Worm (Caenorhabditis elegans) whole organism, L1 larva: Measurements from ENCODE around the gene K03A11.4.

Experiments used
- C04F5.9 ChIP-seq: sonication (generic microtip); optimal IDR thresholded peaks from 2 replicates; lab custom pipeline; 2016; ENCODE audit warnings: missing genetic modification characterization, missing compliant biosample characterization
- F16B12.6 ChIP-seq: fragments of 150-350 bp; optimal IDR thresholded peaks from 2 replicates; lab custom pipeline; 2014; ENCODE audit warnings: missing biosample characterization, missing genetic modification characterization
- Y116A8C.19 ChIP-seq: sonication (generic microtip); optimal IDR thresholded peaks from 2 replicates; lab custom pipeline; 2016; ENCODE audit warnings: missing compliant biosample characterization, missing genetic modification characterization, borderline replicate concordance
- aha-1 ChIP-seq: fragments of 150-350 bp; optimal IDR thresholded peaks from 2 replicates; lab custom pipeline; 2014; ENCODE audit warnings: missing biosample characterization, missing genetic modification characterization
- aly-2 ChIP-seq: fragments of 150-350 bp; optimal IDR thresholded peaks from 2 replicates; lab custom pipeline; 2014; ENCODE audit warnings: missing biosample characterization, missing genetic modification characterization
- ama-1 ChIP-seq: fragments of 150-350 bp; optimal IDR thresholded peaks from 2 replicates; lab custom pipeline; 2014
- blmp-1 ChIP-seq: fragments of 150-350 bp; optimal IDR thresholded peaks from 2 replicates; lab custom pipeline; 2014; ENCODE audit warnings: missing biosample characterization, missing genetic modification characterization
- ceh-63 ChIP-seq: fragments of 200-800 bp; sonication (Bioruptor generic); optimal IDR thresholded peaks from 2 replicates; lab custom pipeline; 2018; ENCODE audit warnings: mild to moderate bottlenecking, missing genetic modification characterization, missing compliant biosample characterization
- ceh-88 ChIP-seq: fragments of 200-800 bp; sonication (Bioruptor generic); IDR thresholded peaks from 2 replicates; pipeline ENCODE4 v1.3.6; 2022; ENCODE audit warnings: missing genetic modification characterization, missing compliant biosample characterization
- dsc-1 ChIP-seq: sonication (generic microtip); optimal IDR thresholded peaks from 2 replicates; lab custom pipeline; 2016; ENCODE audit warnings: mild to moderate bottlenecking, missing genetic modification characterization, missing compliant biosample characterization
- efl-1 ChIP-seq, 4 experiments: fragments of 150-350 bp; optimal IDR thresholded peaks in 3 of 4; peaks in 1 of 4; 1 replicate in 1 of 4; 2 replicates in 3 of 4; lab custom pipeline; 2014; ENCODE audit warnings: missing biosample characterization in 2 of 4, missing genetic modification characterization in 2 of 4, missing genetic modification reagents in 2 of 4
- elt-2 ChIP-seq: sonication (generic microtip); optimal IDR thresholded peaks from 2 replicates; lab custom pipeline; 2016; ENCODE audit warnings: missing genetic modification characterization, mild to moderate bottlenecking, inconsistent platforms, missing compliant biosample characterization, missing genetic modification reagents
- elt-3 ChIP-seq, 6 experiments: fragments of 150-350 bp in 1 of 6; sonication (generic microtip); optimal IDR thresholded peaks; 2 replicates each; lab custom pipeline; 2017 to 2018; ENCODE audit warnings: missing biosample characterization in 6 of 6, missing genetic modification characterization in 6 of 6, inconsistent platforms in 1 of 6
- ets-5 ChIP-seq: fragments of 200-800 bp; sonication (Bioruptor generic); IDR thresholded peaks from 2 replicates; pipeline ENCODE4 v1.3.6; 2022; ENCODE audit warnings: missing genetic modification characterization, missing compliant biosample characterization
- fkh-10 ChIP-seq: sonication (generic microtip); optimal IDR thresholded peaks from 2 replicates; lab custom pipeline; 2017; ENCODE audit warnings: missing biosample characterization, missing genetic modification reagents, missing genetic modification characterization
- fkh-4 ChIP-seq: sonication (generic microtip); optimal IDR thresholded peaks from 2 replicates; lab custom pipeline; 2016; ENCODE audit warnings: missing compliant biosample characterization, missing genetic modification characterization, borderline replicate concordance
- fkh-8 ChIP-seq: sonication (generic microtip); optimal IDR thresholded peaks from 2 replicates; lab custom pipeline; 2016; ENCODE audit warnings: mild to moderate bottlenecking, missing genetic modification characterization, missing compliant biosample characterization
- fos-1 ChIP-seq: fragments of 150-350 bp; optimal IDR thresholded peaks from 2 replicates; lab custom pipeline; 2014; ENCODE audit warnings: missing biosample characterization, missing genetic modification characterization
- hlh-17 ChIP-seq: fragments of 200-800 bp; sonication (Bioruptor generic); optimal IDR thresholded peaks from 2 replicates; lab custom pipeline; 2018; ENCODE audit warnings: missing genetic modification characterization, mild to moderate bottlenecking, missing compliant biosample characterization, moderate library complexity, borderline replicate concordance
- hlh-4 ChIP-seq: sonication (generic microtip); optimal IDR thresholded peaks from 2 replicates; lab custom pipeline; 2016; ENCODE audit warnings: mild to moderate bottlenecking, missing genetic modification characterization, missing compliant biosample characterization
- irx-1 ChIP-seq: sonication (generic microtip); optimal IDR thresholded peaks from 2 replicates; lab custom pipeline; 2016; ENCODE audit warnings: missing genetic modification characterization, missing compliant biosample characterization
- lin-14 ChIP-seq: fragments of 200-800 bp; sonication (Bioruptor generic); optimal IDR thresholded peaks from 2 replicates; lab custom pipeline; 2018; ENCODE audit warnings: mild to moderate bottlenecking, missing genetic modification characterization, moderate library complexity, missing compliant biosample characterization
- lin-15B ChIP-seq: fragments of 150-350 bp; sonication (generic microtip); optimal IDR thresholded peaks from 3 replicates; lab custom pipeline; 2014; ENCODE audit warnings: missing biosample characterization, missing genetic modification characterization
- lin-35 ChIP-seq, 2 experiments: fragments of 150-350 bp; optimal IDR thresholded peaks; 2 replicates each; lab custom pipeline; 2014; ENCODE audit warnings: missing biosample characterization in 2 of 2, missing genetic modification characterization in 2 of 2, missing genetic modification reagents in 2 of 2
- lin-39 ChIP-seq: fragments of 150-350 bp; optimal IDR thresholded peaks from 2 replicates; lab custom pipeline; 2014; ENCODE audit warnings: missing biosample characterization, missing genetic modification reagents, missing genetic modification characterization
- lir-3 ChIP-seq: sonication (generic microtip); optimal IDR thresholded peaks from 2 replicates; lab custom pipeline; 2016; ENCODE audit warnings: mild to moderate bottlenecking, missing genetic modification characterization, moderate library complexity, missing compliant biosample characterization; ENCODE audit not compliant: poor library complexity
- mdl-1 ChIP-seq, 2 experiments: fragments of 150-350 bp; optimal IDR thresholded peaks; 2 replicates each; lab custom pipeline; 2014 to 2017; ENCODE audit warnings: missing biosample characterization in 2 of 2, missing genetic modification characterization in 2 of 2, inconsistent platforms in 1 of 2
- mep-1 ChIP-seq: fragments of 150-350 bp; optimal IDR thresholded peaks from 2 replicates; lab custom pipeline; 2014; ENCODE audit warnings: missing biosample characterization, missing genetic modification characterization
- nhr-12 ChIP-seq: sonication (generic microtip); optimal IDR thresholded peaks from 2 replicates; lab custom pipeline; 2017; ENCODE audit warnings: missing biosample characterization, missing genetic modification characterization
- nhr-237 ChIP-seq: fragments of 150-350 bp; optimal IDR thresholded peaks from 2 replicates; lab custom pipeline; 2014; ENCODE audit warnings: missing biosample characterization, missing genetic modification characterization
- nhr-28 ChIP-seq: fragments of 150-350 bp; optimal IDR thresholded peaks from 2 replicates; lab custom pipeline; 2014; ENCODE audit warnings: missing biosample characterization, missing genetic modification characterization
- nhr-71 ChIP-seq: sonication (generic microtip); optimal IDR thresholded peaks from 2 replicates; lab custom pipeline; 2016; ENCODE audit warnings: mild to moderate bottlenecking, missing genetic modification characterization, moderate library complexity, missing compliant biosample characterization
- nhr-76 ChIP-seq: sonication (generic microtip); optimal IDR thresholded peaks from 2 replicates; lab custom pipeline; 2017; ENCODE audit warnings: missing biosample characterization, missing genetic modification characterization
- nhr-84 ChIP-seq: sonication (generic microtip); optimal IDR thresholded peaks from 2 replicates; lab custom pipeline; 2017; ENCODE audit warnings: missing biosample characterization, missing genetic modification characterization
- nhr-90 ChIP-seq: sonication (generic microtip); optimal IDR thresholded peaks from 2 replicates; lab custom pipeline; 2016; ENCODE audit warnings: mild to moderate bottlenecking, missing genetic modification characterization, missing compliant biosample characterization; ENCODE audit not compliant: poor library complexity
- pag-3 ChIP-seq: sonication (generic microtip); optimal IDR thresholded peaks from 2 replicates; lab custom pipeline; 2017; ENCODE audit warnings: missing genetic modification characterization, mild to moderate bottlenecking, missing compliant biosample characterization, antibody characterized with exemption, borderline replicate concordance; ENCODE audit not compliant: insufficient read depth
- pax-3 ChIP-seq: fragments of 200-800 bp; sonication (Bioruptor generic); optimal IDR thresholded peaks from 2 replicates; lab custom pipeline; 2018; ENCODE audit warnings: mild to moderate bottlenecking, missing genetic modification characterization, moderate library complexity, missing compliant biosample characterization
- pqm-1 ChIP-seq: sonication (generic microtip); optimal IDR thresholded peaks from 3 replicates; lab custom pipeline; 2017; ENCODE audit warnings: missing biosample characterization, missing genetic modification characterization
- snpc-4 ChIP-seq: fragments of 150-350 bp; optimal IDR thresholded peaks from 2 replicates; lab custom pipeline; 2014; ENCODE audit warnings: missing biosample characterization, missing genetic modification characterization
- unc-130 ChIP-seq: fragments of 150-350 bp; optimal IDR thresholded peaks from 2 replicates; lab custom pipeline; 2017; ENCODE audit warnings: missing biosample characterization, missing genetic modification characterization, inconsistent platforms
- unc-30 ChIP-seq: sonication (generic microtip); optimal IDR thresholded peaks from 2 replicates; lab custom pipeline; 2017; ENCODE audit warnings: missing biosample characterization, missing genetic modification characterization
- unc-62 ChIP-seq: fragments of 150-350 bp; optimal IDR thresholded peaks from 2 replicates; lab custom pipeline; 2014; ENCODE audit warnings: missing biosample characterization, missing genetic modification reagents, missing genetic modification characterization
- unc-98 ChIP-seq: fragments of 200-800 bp; sonication (Bioruptor generic); IDR thresholded peaks from 2 replicates; pipeline ENCODE4 v1.3.6; 2022; ENCODE audit warnings: missing genetic modification characterization, missing compliant biosample characterization
- vab-15 ChIP-seq: sonication (generic microtip); optimal IDR thresholded peaks from 2 replicates; lab custom pipeline; 2017; ENCODE audit warnings: missing genotype, mild to moderate bottlenecking, missing genetic modification characterization, missing compliant biosample characterization
- xbp-1 ChIP-seq: sonication (generic microtip); optimal IDR thresholded peaks from 2 replicates; lab custom pipeline; 2016; ENCODE audit warnings: missing genetic modification characterization, missing compliant biosample characterization
- zag-1 ChIP-seq: fragments of 150-350 bp; optimal IDR thresholded peaks from 2 replicates; lab custom pipeline; 2014; ENCODE audit warnings: missing biosample characterization, missing genetic modification characterization
- zip-4 ChIP-seq: fragments of 200-800 bp; sonication (Bioruptor generic); optimal IDR thresholded peaks from 2 replicates; lab custom pipeline; 2018; ENCODE audit warnings: mild to moderate bottlenecking, missing genetic modification characterization, moderate library complexity, missing compliant biosample characterization

Gene K03A11.4

ce11 chrX:13051405-13051804 is 26.6 kb upstream of the K03A11.4 start, which contains the start of gene K03A11.1:
Gene K03A11.1 (plus strand): TSS chrX:13051705.
- no peak for TF ChIP-seq pqm-1 (tag; lab: Kevin White, UChicago)
- no peak for TF ChIP-seq xbp-1 (tag; lab: Kevin White, UChicago)
- no peak for TF ChIP-seq snpc-4 (tag; lab: Kevin White, UChicago)
- TF ChIP-seq ama-1 (lab: Kevin White, UChicago): no peak
- no peak for TF ChIP-seq zip-4
- TF ChIP-seq nhr-28 (tag; lab: Kevin White, UChicago): no peak
- TF ChIP-seq ets-5 (GFP tag; lab: Robert Waterston, UW): no peak
- TF ChIP-seq aha-1 (tag; lab: Kevin White, UChicago): no peak
- no peak for TF ChIP-seq lin-35 (GFP tag; optimal IDR thresholded peaks at IDR 0.05; lab: Kevin White, UChicago)
- TF ChIP-seq nhr-76 (tag; lab: Kevin White, UChicago): no peak
- no peak for TF ChIP-seq fkh-10 (GFP tag; lab: Kevin White, UChicago)
- TF ChIP-seq unc-130: no peak
- no peak for TF ChIP-seq unc-98 (GFP tag; lab: Robert Waterston, UW)
- TF ChIP-seq nhr-71 (tag; lab: Kevin White, UChicago): no peak
- no peak for TF ChIP-seq pax-3
- TF ChIP-seq lin-15B (tag; lab: Kevin White, UChicago): no peak
- TF ChIP-seq fos-1: no peak
- TF ChIP-seq, all 84 proteins: peak for 0

ce11 chrX:13055560-13055959 is 22.4 kb upstream of the K03A11.4 start, which contains the start of gene K03A11.6:
Gene K03A11.6 (plus strand): TSS chrX:13055860.
- TF ChIP-seq nhr-12 (tag; lab: Kevin White, UChicago): no peak
- no peak for TF ChIP-seq ceh-63 (GFP tag; lab: Kevin White, UChicago)
- no peak for TF ChIP-seq F16B12.6
- TF ChIP-seq unc-62 (GFP tag; lab: Kevin White, UChicago): no peak
- TF ChIP-seq fos-1: no peak
- no peak for TF ChIP-seq unc-130
- no peak for TF ChIP-seq lin-15B (tag; lab: Kevin White, UChicago)
- TF ChIP-seq blmp-1 (tag; lab: Kevin White, UChicago): no peak
- TF ChIP-seq vab-15: no peak
- no peak for TF ChIP-seq nhr-71 (tag; lab: Kevin White, UChicago)
- no peak for TF ChIP-seq irx-1 (tag; lab: Kevin White, UChicago)
- TF ChIP-seq pax-3: no peak

- TF ChIP-seq elt-3 (tag; optimal IDR thresholded peaks at IDR 0.05; lab: Kevin White, UChicago) (no peak), nhr-90 (tag; lab: Kevin White, UChicago) (peak; percentile 40), fkh-8 (no peak), mep-1 (tag; lab: Kevin White, UChicago) (no peak), elt-2 (tag; lab: Kevin White, UChicago) (peak; percentile 76), aly-2 (no peak), zip-4 (no peak), ceh-63 (GFP tag; lab: Kevin White, UChicago) (no peak), nhr-12 (tag; lab: Kevin White, UChicago) (no peak), lin-35 (GFP tag; optimal IDR thresholded peaks at IDR 0.05; lab: Kevin White, UChicago) (peak in 1 of 2 experiments; percentile 36), pqm-1 (tag; lab: Kevin White, UChicago) (no peak), lin-14 (GFP tag; lab: Kevin White, UChicago) (peak; percentile 2), nhr-84 (no peak), ceh-88 (GFP tag; lab: Robert Waterston, UW) (no peak), efl-1 (optimal IDR thresholded peaks at IDR 0.05; lab: Kevin White, UChicago) (no peak), efl-1 (GFP tag; optimal IDR thresholded peaks at IDR 0.05 in 1 of 2; lab: Kevin White, UChicago) (no peak), hlh-17 (GFP tag; lab: Kevin White, UChicago) (no peak), dsc-1 (tag; lab: Kevin White, UChicago) (no peak), vab-15 (no peak), pag-3 (tag; lab: Kevin White, UChicago) (no peak), fkh-4 (tag; lab: Kevin White, UChicago) (no peak), zag-1 (no peak), fos-1 (no peak), irx-1 (tag; lab: Kevin White, UChicago) (no peak), Y116A8C.19 (tag; lab: Kevin White, UChicago) (no peak), C04F5.9 (tag; lab: Kevin White, UChicago) (no peak), unc-30 (tag; lab: Kevin White, UChicago) (no peak), hlh-4 (tag; lab: Kevin White, UChicago) (no peak), lin-15B (tag; lab: Kevin White, UChicago) (no peak), lir-3 (tag; lab: Kevin White, UChicago) (no peak), snpc-4 (tag; lab: Kevin White, UChicago) (no peak), nhr-237 (no peak), mdl-1 (tag; optimal IDR thresholded peaks at IDR 0.05; lab: Kevin White, UChicago) (no peak), lin-39 (tag; lab: Kevin White, UChicago) (no peak)
- TF ChIP-seq, all 84 proteins: peak for 4
These were observed 18.0 kb upstream of the K03A11.4 start for ce11 chrX:13059984-13060383.
